Fruit fly (Drosophila melanogaster): ENCODE results near the gene CG32548.

CG32548 gene

DNA sequence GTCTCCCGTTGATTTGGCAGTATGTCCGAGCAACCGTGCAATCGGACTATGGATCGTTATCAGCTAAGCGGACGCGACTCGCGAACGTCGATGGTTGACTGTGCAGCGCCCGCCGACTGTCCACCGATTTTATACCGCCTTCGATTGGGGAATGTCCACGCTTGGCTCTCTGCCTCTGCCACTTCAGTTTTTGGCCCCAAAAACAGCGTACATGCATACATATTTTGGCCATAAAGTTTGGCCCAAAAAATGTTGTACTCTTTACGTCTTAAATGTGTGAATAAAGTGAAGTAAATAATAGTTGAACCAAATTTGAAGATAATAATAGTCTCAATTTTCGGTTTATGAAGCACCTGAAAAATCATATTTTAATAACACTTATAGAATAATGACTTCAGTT is at the start of gene CG32548:
Gene CG32548, minus strand, starts transcription at position 101 of the 400 bp plus-strand sequence.
- no peak for TF ChIP-seq CG17801 (GFP tag; optimal IDR thresholded peaks at IDR 0.05; ENCODE audit: partially characterized antibody)

DNA sequence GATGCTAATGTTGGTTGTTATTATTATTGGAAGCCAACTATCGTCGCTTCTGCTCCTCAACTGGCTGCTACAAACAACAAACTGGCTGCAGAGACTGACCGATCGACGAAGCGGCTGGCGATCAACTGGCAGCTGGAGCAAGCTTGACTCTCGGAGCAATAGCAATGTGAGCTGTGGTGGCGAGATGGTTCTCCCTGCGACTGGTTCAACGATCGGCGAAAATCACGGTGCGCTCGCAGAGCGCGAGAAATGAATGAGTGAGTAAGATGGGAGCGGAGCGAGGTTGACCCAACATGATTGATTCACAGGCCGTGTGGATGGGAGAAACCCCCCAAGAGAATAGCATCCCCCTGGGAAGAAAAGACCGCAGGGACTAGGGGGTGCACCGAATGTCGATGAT is 49.1 kb upstream of the CG32548 start, which contains the start of gene CG15046:
Gene CG15046, minus strand, starts transcription at position 112 of the 400 bp plus-strand sequence.
- no peak for TF ChIP-seq CG17801 (GFP tag; optimal IDR thresholded peaks at IDR 0.05; ENCODE audit: partially characterized antibody)

DNA sequence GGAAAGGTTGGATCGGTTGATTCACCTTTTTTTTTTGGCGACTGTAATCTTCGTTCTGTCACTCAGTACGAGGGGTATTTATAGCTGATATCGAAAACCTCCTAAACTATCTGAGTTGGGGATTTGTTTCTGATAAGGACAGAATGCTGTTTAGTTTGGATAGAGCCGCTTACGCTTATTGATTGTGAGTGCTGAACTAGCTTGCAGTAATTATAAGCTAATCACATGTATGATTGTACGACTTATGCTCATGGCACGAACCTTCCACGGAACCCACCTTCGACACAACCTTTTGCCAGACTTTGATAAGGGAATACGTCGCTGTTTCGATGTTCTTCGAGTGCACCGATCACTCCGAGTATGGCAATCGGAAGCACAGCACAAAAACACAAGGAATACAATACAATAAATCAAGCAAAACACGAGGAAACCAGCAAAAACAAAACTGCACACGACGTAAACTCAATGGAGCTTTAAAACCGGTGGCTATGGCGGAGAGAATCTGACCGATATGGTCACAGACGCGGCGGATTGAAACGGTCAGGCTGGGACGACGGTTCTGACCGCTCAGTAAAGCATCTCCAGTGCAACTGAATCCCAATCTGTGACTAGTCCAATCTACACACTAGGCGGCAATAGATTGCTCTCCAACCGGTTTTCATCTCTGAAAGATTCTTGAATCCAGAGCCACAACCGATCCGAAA is 46.1 kb upstream of the CG32548 start, which contains the start of gene psh:
Gene psh, minus strand, starts transcription at position 566 of the 704 bp plus-strand sequence.
- no peak for TF ChIP-seq CG17801 (GFP tag; optimal IDR thresholded peaks at IDR 0.05; ENCODE audit: partially characterized antibody)

DNA sequence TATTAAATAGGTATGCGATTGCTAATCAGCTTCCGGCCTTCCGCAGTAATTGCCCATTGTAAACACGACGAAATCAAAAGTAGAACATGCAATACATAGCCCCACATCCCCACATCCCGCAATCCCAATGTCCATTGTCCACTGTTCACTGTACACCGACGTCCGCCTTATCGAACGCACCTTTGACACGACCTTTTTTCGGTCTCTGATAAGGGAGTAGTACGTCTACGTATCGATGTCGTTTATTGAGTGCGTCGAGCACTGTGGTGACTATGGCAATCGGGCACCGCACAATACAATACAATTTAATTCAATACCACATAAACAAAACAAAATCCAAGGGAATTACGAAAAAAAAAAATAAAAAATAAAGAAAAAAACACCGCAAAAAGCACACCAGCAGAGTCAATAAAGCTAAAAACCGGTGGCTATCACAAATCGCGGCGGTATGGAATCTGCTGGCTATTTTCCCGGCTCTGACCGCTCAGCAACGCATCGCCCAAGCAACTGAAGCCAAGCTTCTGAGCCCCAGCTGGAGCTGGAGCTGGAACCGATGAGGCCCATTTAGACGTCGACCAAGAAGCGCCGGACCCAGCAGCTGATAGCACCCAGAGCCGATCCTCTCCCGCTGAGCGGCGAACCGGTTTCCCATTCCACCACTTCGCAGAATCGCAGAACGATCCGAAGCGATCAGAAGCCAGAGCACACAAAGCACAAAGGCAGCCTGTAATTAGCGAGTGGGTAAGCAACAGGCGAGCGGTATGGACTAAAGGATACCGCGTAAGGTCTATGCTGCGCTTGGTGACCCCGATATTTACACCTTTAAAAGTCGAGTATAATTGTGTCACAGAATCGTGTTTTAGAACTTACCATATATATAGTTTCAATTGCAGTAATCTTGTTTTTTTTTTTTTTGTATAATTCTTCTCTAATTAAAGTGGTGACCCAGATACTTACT is 43.2 kb upstream of the CG32548 start, which contains the start of gene Hayan:
Gene Hayan, minus strand, starts transcription at position 512 of the 958 bp plus-strand sequence.
- TF ChIP-seq CG17801 (GFP tag; optimal IDR thresholded peaks at IDR 0.05; ENCODE audit: partially characterized antibody) = no peak

DNA sequence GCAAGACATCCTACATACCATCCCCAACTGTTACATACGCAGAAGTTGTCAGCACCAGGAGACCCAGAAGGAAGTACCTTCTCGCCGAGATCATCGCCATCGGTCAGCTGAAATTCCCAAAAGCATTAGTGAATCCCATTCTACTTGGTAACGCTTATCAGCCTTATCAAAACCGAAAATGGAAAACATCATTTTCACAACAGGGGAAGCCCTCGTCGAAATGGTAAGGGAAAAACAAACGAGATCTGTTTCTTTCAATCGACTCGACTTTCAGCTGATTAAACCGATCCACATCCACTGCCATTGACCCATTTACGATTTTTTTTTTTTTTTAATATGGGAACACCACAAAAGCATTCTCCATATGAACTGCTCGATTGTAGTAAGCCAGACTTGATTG is 42.2 kb upstream of the CG32548 start:
- TF ChIP-seq CG17801 (GFP tag; optimal IDR thresholded peaks at IDR 0.05; ENCODE audit: partially characterized antibody) = no peak

DNA sequence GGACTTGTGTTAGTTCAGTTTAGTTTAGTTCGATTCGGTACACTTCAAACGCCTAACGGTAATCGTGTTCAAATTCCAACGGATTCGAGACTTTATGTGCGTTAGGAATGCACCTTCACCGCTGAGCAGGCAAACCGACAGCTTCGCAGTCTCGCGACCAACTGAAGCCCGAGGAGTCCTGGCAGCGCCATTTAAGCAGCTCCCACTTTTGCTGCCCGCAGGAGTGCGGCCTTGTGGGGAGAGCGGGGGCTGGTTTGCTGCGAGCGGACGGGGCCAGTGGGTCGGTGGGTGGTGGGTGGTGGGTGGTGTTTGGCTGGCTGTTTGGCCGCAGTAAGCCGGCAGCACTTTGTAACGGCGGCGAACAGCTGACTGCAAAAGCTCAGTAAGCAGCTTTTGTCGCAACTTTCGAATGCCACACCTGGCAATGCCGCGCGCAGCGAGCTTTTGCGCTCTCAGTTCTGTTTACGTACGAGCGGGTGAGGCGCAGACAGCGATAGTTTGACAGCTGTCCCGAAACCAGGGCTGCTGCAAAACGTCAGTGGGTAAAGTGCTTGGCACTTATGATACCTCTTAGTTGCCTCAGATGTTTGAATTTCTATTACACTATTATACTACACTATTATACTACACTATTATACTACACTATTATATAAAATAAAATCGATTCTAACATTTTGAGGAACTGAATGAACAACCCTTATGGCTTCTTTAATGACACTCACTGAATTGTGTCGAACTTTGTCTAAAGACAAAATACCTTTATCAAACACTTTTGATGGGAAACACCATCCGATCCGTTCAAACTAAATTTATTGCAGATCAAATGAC is 39.1 kb upstream of the CG32548 start, which contains the start of gene CG32547:
Gene CG32547, minus strand, starts transcription at position 181 of the 828 bp plus-strand sequence.
- peak; percentile 74 for TF ChIP-seq CG17801 (GFP tag; optimal IDR thresholded peaks at IDR 0.05; ENCODE audit: partially characterized antibody)

DNA sequence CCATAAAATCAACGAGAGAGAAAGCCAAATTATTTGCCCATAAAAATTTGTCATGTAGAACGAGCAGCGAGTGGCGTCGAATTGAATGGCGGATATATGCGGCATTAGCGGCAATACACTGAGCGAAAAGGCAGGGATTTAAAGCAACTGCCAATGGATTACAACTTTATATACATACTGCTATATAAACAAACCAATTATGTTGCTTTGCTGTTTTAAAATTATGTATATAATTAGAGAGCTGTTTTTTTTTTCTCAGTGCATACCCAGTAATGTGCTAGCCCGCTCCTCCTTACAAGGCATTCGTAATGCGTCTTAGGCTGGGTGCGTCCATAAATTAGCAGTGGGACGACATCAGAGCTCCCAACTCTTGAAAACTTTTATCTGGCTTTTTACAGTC is 27.5 kb upstream of the CG32548 start:
- no peak for TF ChIP-seq CG17801 (GFP tag; optimal IDR thresholded peaks at IDR 0.05; ENCODE audit: partially characterized antibody)

DNA sequence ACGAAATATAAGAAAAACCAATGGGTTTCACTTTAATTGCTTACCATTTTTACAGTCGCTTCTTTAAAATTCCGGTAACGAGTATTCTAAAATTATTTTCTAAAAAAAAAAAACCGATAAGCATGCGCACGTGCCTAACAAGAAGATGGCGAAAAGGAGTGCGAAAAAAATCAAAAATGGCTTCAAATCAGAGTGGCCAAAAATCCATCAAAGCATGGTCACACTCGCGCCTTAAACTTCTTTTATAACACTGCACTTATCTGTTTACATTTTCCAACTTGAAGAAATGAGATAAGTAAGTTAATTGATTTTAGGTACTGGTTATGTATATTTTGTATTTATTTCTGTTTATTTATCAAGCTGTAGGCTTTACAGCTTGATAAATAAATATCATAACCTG is 19.9 kb upstream of the CG32548 start, which contains the start of gene CG43843:
Gene CG43843, minus strand, starts transcription at position 101 of the 400 bp plus-strand sequence.
- no peak for TF ChIP-seq CG17801 (GFP tag; optimal IDR thresholded peaks at IDR 0.05; ENCODE audit: partially characterized antibody)

DNA sequence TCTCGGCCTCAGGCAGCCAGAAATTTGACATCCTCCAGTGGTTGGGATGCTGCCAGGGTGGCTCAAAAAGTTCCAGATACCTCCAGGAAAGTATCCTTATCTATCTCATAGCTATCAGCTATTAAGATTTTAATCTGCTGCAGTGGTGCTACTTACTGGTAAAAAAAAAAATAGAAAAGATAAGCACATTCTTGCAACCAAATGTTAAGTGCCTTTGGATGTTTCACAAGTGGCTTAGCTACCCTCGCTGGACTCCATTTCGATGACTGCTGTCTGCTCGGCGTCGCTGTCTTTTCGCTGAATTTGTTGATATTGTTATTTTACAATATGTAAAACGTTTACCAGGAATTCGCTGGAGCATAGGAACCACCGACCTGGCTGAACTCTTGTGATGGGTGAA is 12.3 kb upstream of the CG32548 start:
- no peak for TF ChIP-seq CG17801 (GFP tag; optimal IDR thresholded peaks at IDR 0.05; ENCODE audit: partially characterized antibody)

DNA sequence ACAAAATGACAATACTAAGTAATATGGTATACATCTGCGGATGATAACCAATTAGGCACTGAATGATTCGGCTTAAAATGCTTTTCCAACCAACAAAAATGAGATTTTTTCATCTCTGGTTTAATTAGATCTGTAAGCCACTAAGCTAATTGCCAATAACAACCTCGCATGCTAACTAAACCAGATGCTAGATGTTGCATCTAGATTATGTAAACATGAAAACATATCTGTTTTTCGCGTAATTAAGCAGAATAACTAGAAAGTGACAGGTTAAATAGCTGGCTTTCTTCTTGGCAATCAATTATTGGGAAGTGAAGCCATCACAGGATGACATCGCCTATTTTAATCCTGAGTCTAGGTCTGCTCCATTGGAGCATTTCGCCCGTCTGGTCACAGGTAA is 1.0 kb downstream of the CG32548 start, which contains the start of gene CG43841:
Gene CG43841, plus strand, starts transcription at position 301 of the 400 bp plus-strand sequence.
- TF ChIP-seq CG17801 (GFP tag; optimal IDR thresholded peaks at IDR 0.05; ENCODE audit: partially characterized antibody) = no peak

DNA sequence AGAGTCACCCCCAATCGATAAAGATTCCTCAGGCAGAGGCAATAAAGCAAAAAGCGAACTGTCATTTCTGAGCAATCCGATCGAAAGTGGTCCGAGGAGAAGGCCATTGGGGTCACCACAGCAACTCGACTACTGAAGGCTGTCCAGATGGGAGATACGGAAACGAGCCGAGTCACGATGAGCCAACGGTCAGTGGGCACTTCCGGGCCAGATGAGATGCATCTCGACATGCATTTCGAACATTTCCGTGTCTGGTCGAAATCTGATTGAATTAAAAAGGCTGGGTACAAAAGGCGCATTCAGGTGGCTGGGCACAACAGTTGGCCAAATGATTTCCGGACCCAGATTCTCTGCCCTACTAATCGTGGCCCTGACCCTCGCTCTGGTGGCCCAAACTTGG is 1.8 kb downstream of the CG32548 start, which contains the start of gene CG32551:
Gene CG32551, plus strand, starts transcription at position 301 of the 400 bp plus-strand sequence.
- TF ChIP-seq CG17801 (GFP tag; optimal IDR thresholded peaks at IDR 0.05; ENCODE audit: partially characterized antibody) = no peak

DNA sequence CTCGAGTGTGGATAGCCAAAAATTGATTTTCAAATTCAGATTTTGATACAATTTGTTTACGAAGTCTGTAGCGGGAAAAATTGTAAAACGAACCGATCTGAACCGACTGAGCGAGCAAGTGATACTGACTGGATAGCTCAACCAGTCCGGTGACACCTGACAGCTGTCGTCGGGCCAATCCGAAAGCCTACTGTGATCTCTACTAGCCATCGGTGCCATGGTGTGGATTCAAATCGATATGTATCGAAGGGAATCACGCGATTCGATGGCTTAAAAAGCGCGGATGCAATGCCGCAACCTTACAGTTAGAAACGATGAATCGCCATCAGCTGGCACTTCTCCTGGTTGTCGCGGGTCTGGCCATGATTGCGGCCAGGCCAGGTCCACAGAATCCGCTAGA is 3.2 kb downstream of the CG32548 start, which contains the start of gene CG6290:
Gene CG6290, plus strand, starts transcription at position 301 of the 400 bp plus-strand sequence.
- TF ChIP-seq CG17801 (GFP tag; optimal IDR thresholded peaks at IDR 0.05; ENCODE audit: partially characterized antibody) = no peak

DNA sequence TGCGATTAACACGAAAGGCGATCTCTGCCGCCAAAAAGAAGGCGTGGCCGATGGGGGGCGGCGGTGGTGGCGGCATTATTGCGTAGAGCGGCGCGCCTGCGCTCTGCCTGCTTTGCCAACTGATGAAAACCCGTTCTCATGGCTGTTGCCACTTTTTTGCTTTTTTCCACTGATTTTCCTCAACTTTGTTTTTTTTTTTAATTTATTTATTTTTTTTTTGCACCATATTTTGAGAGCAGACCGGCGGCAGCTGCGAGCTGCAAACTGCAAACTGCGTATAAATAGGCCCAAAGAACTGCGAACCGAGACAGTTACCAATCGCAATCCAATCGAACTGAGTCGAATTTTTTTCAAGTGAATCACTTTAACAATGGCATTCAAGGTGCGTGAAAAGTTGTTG is 18.3 kb downstream of the CG32548 start, which contains the start of gene CG42323:
Gene CG42323, plus strand, starts transcription at position 302 of the 400 bp plus-strand sequence.
- TF ChIP-seq CG17801 (GFP tag; optimal IDR thresholded peaks at IDR 0.05; ENCODE audit: partially characterized antibody) = no peak

DNA sequence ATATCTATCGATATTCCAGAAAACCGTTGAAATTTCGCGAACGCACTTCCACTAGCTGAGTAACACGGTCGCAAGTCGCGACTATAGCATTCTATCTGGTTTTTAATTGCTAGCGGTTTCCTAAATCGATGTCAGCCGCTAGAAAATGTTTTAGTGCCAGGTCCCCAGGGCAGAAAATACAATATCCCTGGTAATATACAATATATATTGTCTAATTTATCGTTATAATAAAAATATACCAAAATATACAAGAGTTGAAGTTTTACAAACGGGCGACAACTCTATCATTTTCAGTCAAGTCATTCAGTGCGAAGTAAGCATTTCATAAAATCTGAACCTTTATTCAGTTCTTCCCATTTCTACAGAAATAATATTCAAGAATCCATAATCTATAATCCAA is 25.3 kb downstream of the CG32548 start, which contains the start of gene CG15056:
Gene CG15056, plus strand, starts transcription at position 301 of the 400 bp plus-strand sequence.
- TF ChIP-seq CG17801 (GFP tag; optimal IDR thresholded peaks at IDR 0.05; ENCODE audit: partially characterized antibody) = no peak
